Worm (Caenorhabditis elegans) whole organism, mixed stage, embryonic: ENCODE measurements around the gene D2021.4.

Experiments
- M03D4.4 ChIP-seq: sonication (generic microtip); optimal IDR thresholded peaks from 2 replicates; lab custom pipeline; 2017; ENCODE audit warnings: mild to moderate bottlenecking, missing genetic modification characterization, missing compliant biosample characterization
- bed-3 ChIP-seq: fragments of 200-800 bp; sonication (Bioruptor generic); optimal IDR thresholded peaks from 3 replicates; lab custom pipeline; 2018; ENCODE audit warnings: mild to moderate bottlenecking, missing genetic modification characterization, moderate library complexity, missing compliant biosample characterization
- blmp-1 ChIP-seq: fragments of 150-350 bp; optimal IDR thresholded peaks from 2 replicates; lab custom pipeline; 2014; ENCODE audit warnings: missing biosample characterization, missing genetic modification characterization
- ceh-39 ChIP-seq: fragments of 150-350 bp; optimal IDR thresholded peaks from 2 replicates; lab custom pipeline; 2014; ENCODE audit warnings: missing biosample characterization, missing genetic modification characterization
- ceh-43 ChIP-seq: fragments of 200-800 bp; sonication (Bioruptor generic); optimal IDR thresholded peaks from 2 replicates; lab custom pipeline; 2018; ENCODE audit warnings: mild to moderate bottlenecking, missing genetic modification characterization, moderate library complexity, missing compliant biosample characterization
- ceh-83 ChIP-seq: fragments of 200-800 bp; sonication (Bioruptor generic); optimal IDR thresholded peaks from 2 replicates; lab custom pipeline; 2018; ENCODE audit warnings: mild to moderate bottlenecking, missing genetic modification characterization, missing compliant biosample characterization
- cnd-1 ChIP-seq: fragments of 200-800 bp; sonication (Bioruptor generic); optimal IDR thresholded peaks from 2 replicates; lab custom pipeline; 2018; ENCODE audit warnings: mild to moderate bottlenecking, missing genetic modification characterization, missing compliant biosample characterization
- drap-1 ChIP-seq: fragments of 200-800 bp; sonication (Bioruptor generic); optimal IDR thresholded peaks from 3 replicates; lab custom pipeline; 2018; ENCODE audit warnings: mild to moderate bottlenecking, missing genetic modification characterization, missing compliant biosample characterization
- elt-1 ChIP-seq: sonication (generic microtip); optimal IDR thresholded peaks from 2 replicates; lab custom pipeline; 2017; ENCODE audit warnings: missing genetic modification characterization, mild to moderate bottlenecking, missing compliant biosample characterization, antibody characterized with exemption, moderate library complexity, borderline replicate concordance; ENCODE audit not compliant: insufficient read depth
- flh-1 ChIP-seq: fragments of 200-800 bp; sonication (Bioruptor generic); optimal IDR thresholded peaks from 2 replicates; lab custom pipeline; 2018; ENCODE audit warnings: mild to moderate bottlenecking, missing genetic modification characterization, moderate library complexity, missing compliant biosample characterization
- ham-2 ChIP-seq: fragments of 200-800 bp; sonication (Bioruptor generic); optimal IDR thresholded peaks from 2 replicates; lab custom pipeline; 2018; ENCODE audit warnings: mild to moderate bottlenecking, missing genetic modification characterization, missing compliant biosample characterization
- hlh-1 ChIP-seq: fragments of 150-350 bp; optimal IDR thresholded peaks from 2 replicates; lab custom pipeline; 2014; ENCODE audit warnings: missing biosample characterization, missing genetic modification reagents, missing genetic modification characterization
- lin-32 ChIP-seq: fragments of 200-800 bp; sonication (Bioruptor generic); optimal IDR thresholded peaks from 2 replicates; lab custom pipeline; 2018; ENCODE audit warnings: mild to moderate bottlenecking, missing genetic modification characterization, missing compliant biosample characterization
- lsy-2 ChIP-seq: fragments of 150-350 bp; optimal IDR thresholded peaks from 2 replicates; lab custom pipeline; 2014; ENCODE audit warnings: missing biosample characterization, missing genetic modification characterization
- mab-5 ChIP-seq: fragments of 150-350 bp; optimal IDR thresholded peaks from 2 replicates; lab custom pipeline; 2014; ENCODE audit warnings: missing biosample characterization, missing genetic modification characterization
- mep-1 ChIP-seq: fragments of 150-350 bp; optimal IDR thresholded peaks from 2 replicates; lab custom pipeline; 2017; ENCODE audit warnings: missing biosample characterization, missing genetic modification reagents, missing genetic modification characterization, inconsistent platforms
- mls-2 ChIP-seq: sonication (generic microtip); optimal IDR thresholded peaks from 2 replicates; lab custom pipeline; 2016; ENCODE audit warnings: mild to moderate bottlenecking, missing genetic modification characterization, moderate library complexity, missing compliant biosample characterization
- nhr-12 ChIP-seq: fragments of 150-350 bp; optimal IDR thresholded peaks from 2 replicates; lab custom pipeline; 2014; ENCODE audit warnings: missing biosample characterization, missing genetic modification characterization
- nhr-2 ChIP-seq: fragments of 150-350 bp; optimal IDR thresholded peaks from 2 replicates; lab custom pipeline; 2014; ENCODE audit warnings: missing biosample characterization, missing genetic modification characterization
- nhr-237 ChIP-seq: fragments of 150-350 bp; optimal IDR thresholded peaks from 2 replicates; lab custom pipeline; 2014; ENCODE audit warnings: missing biosample characterization, missing genetic modification characterization
- nhr-28 ChIP-seq: fragments of 150-350 bp; optimal IDR thresholded peaks from 2 replicates; lab custom pipeline; 2014; ENCODE audit warnings: missing biosample characterization, missing genetic modification characterization
- pha-4 ChIP-seq: fragments of 150-350 bp; optimal IDR thresholded peaks from 2 replicates; lab custom pipeline; 2018; ENCODE audit warnings: missing biosample characterization, missing genetic modification reagents, missing genetic modification characterization
- sem-2 ChIP-seq: fragments of 200-800 bp; sonication (Bioruptor generic); optimal IDR thresholded peaks from 2 replicates; lab custom pipeline; 2018; ENCODE audit warnings: mild to moderate bottlenecking, missing genetic modification characterization, missing compliant biosample characterization
- snpc-4 ChIP-seq: fragments of 150-350 bp; optimal IDR thresholded peaks from 2 replicates; lab custom pipeline; 2014; ENCODE audit warnings: missing biosample characterization, missing genetic modification characterization
- sptf-1 ChIP-seq: sonication (generic microtip); optimal IDR thresholded peaks from 2 replicates; lab custom pipeline; 2017; ENCODE audit warnings: mild to moderate bottlenecking, missing genetic modification characterization, moderate library complexity, missing compliant biosample characterization
- tbx-8 ChIP-seq: fragments of 200-800 bp; sonication (Bioruptor generic); optimal IDR thresholded peaks from 2 replicates; lab custom pipeline; 2018; ENCODE audit warnings: mild to moderate bottlenecking, missing genetic modification characterization, moderate library complexity, missing compliant biosample characterization
- unc-39 ChIP-seq: fragments of 150-350 bp; optimal IDR thresholded peaks from 2 replicates; lab custom pipeline; 2014; ENCODE audit warnings: missing biosample characterization, missing genetic modification characterization
- unc-62 ChIP-seq: fragments of 150-350 bp; optimal IDR thresholded peaks from 2 replicates; lab custom pipeline; 2014; ENCODE audit warnings: missing biosample characterization, missing genetic modification reagents, missing genetic modification characterization
- zip-8 ChIP-seq: fragments of 150-350 bp; optimal IDR thresholded peaks from 2 replicates; lab custom pipeline; 2014; ENCODE audit warnings: missing biosample characterization, missing genetic modification characterization
- ztf-11 ChIP-seq: fragments of 150-350 bp; optimal IDR thresholded peaks from 2 replicates; lab custom pipeline; 2014; ENCODE audit warnings: missing biosample characterization, missing genetic modification characterization

Gene D2021.4

DNA sequence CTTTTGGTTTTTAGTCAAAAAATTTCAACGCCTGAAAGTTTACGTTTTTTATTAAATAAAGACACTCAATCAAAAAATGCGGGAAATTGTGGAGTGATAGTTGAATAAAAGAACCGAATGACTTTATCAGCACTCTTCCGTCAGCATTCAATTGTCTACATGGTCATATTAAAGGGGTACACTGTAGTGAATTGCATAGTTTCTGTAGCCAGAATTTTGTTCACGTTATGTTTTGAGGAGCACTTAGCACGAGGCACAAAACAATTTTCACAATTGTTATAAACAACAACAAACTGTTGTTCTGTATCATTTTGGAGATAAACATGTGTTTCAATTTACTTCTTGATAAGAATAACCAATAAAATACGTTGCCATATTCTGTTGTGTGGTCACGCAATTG is at the start of gene D2021.4:
D2021.4 (minus strand) TSS at position 48 of the 400 bp plus-strand sequence.
- TF ChIP-seq hlh-1 (no peak), cnd-1 (no peak), ztf-11 (tag; lab: Kevin White, UChicago) (no peak), M03D4.4 (tag; lab: Kevin White, UChicago) (no peak), mep-1 (tag; lab: Kevin White, UChicago) (no peak), snpc-4 (no peak), ceh-43 (GFP tag; lab: Kevin White, UChicago) (no peak), flh-1 (GFP tag; lab: Kevin White, UChicago) (no peak), unc-39 (tag; lab: Kevin White, UChicago) (no peak), mls-2 (tag; lab: Kevin White, UChicago) (no peak), tbx-8 (GFP tag; lab: Kevin White, UChicago) (no peak), unc-62 (GFP tag; lab: Kevin White, UChicago) (no peak), ceh-83 (GFP tag; lab: Kevin White, UChicago) (no peak), lsy-2 (tag; lab: Kevin White, UChicago) (no peak), bed-3 (no peak), sptf-1 (tag; lab: Kevin White, UChicago) (no peak), zip-8 (tag; lab: Kevin White, UChicago) (no peak), elt-1 (no peak), mab-5 (tag; lab: Kevin White, UChicago) (no peak)

DNA sequence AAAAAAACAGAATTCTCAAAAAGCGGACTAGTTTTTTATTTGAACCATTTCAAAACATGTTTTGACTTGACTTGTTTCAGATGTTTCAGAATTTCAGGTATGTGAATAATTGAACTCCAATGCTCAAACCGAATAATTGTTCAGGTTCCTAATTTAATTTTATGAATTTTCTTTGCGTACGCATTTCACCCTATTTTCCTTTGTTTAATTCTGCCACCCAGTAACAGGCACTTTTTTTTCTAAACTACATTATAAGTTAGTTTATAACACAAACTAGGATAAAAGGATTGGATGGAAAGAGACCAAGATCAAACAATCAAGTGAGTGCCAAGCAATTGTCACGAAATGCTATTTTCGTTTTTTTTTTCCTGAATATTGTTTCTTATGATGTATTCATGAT is 49.6 kb upstream of the D2021.4 start:
- TF ChIP-seq lin-32 (GFP tag; lab: Kevin White, UChicago) (no peak), nhr-28 (no peak), ham-2 (GFP tag; lab: Kevin White, UChicago) (no peak), snpc-4 (no peak), unc-39 (tag; lab: Kevin White, UChicago) (no peak), ceh-39 (tag; lab: Kevin White, UChicago) (no peak), nhr-12 (tag; lab: Kevin White, UChicago) (no peak), drap-1 (GFP tag; lab: Kevin White, UChicago) (no peak)

DNA sequence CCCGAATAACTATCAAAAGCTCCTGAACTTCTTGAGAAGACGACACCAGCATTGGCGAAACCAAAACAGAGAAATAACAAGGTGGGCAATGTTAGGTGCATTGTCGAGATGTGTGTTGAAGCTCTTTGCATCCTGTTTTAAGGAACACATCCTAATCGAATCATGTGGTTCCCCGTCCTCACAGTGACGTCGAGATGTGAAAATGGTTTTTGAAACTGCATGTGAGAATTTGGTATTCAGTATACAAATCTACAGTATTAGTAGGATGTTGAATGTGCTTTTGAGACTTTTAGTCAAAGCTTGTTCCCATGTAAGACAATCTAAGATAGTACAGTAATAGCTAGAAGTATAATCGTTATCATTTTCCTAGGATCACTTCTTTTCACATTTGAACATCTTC is 48.8 kb upstream of the D2021.4 start, which contains the start of gene F18E9.7:
F18E9.7 (minus strand) TSS at position 101 of the 400 bp plus-strand sequence.
- TF ChIP-seq sem-2 (GFP tag; lab: Kevin White, UChicago) (no peak), cnd-1 (no peak), bed-3 (no peak), unc-62 (GFP tag; lab: Kevin White, UChicago) (no peak)

DNA sequence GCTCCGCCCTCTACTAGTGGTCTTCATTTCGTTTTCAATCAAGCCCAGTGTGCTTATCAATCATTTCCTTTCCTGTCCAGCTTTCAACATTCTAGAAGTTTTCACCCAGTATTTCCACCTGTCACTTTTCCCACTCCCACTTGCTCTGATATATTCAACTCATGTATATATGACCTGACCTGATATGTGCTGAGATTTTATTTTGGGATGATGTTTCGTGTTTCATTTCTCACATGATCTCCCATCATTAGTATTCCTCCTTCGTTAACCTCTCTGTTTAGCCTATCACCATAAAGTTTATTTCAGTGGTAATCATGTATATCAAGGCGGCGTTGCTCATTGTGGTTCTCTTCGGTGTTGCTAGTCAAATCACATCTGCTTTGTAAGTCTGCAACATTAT is 44.0 kb upstream of the D2021.4 start, which contains the start of gene nlp-7:
nlp-7 (plus strand) TSS at position 301 of the 400 bp plus-strand sequence.
- TF ChIP-seq nhr-12 (tag; lab: Kevin White, UChicago) (no peak), blmp-1 (tag; lab: Kevin White, UChicago) (no peak), ceh-83 (GFP tag; lab: Kevin White, UChicago) (no peak), nhr-28 (no peak), lin-32 (GFP tag; lab: Kevin White, UChicago) (no peak), ham-2 (GFP tag; lab: Kevin White, UChicago) (no peak), pha-4 (tag; lab: Kevin White, UChicago) (no peak), nhr-237 (tag; lab: Kevin White, UChicago) (no peak), unc-62 (GFP tag; lab: Kevin White, UChicago) (no peak), mls-2 (tag; lab: Kevin White, UChicago) (no peak), ceh-39 (tag; lab: Kevin White, UChicago) (no peak)

DNA sequence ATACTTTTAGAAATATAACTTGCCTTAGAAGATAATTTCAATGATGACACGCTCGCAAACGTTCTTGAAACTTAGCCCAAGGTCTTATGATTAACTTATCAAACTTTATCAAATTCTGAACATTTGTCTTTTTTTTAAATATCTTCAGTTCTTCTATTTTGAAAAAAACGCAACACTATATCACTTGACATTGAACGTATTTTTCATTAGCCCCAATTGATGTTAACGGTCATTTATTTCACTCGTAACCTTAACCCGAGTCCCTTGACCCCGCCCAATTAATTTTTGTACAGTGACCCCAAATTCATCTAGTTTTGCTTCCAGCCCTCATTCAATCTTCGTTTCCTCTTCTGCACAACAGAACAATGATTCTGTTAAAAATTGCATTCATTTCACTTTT is 37.0 kb upstream of the D2021.4 start, which contains the start of gene F18E9.3:
F18E9.3 (plus strand) TSS at position 311 of the 400 bp plus-strand sequence.
- TF ChIP-seq snpc-4 (no peak), sem-2 (GFP tag; lab: Kevin White, UChicago) (no peak), tbx-8 (GFP tag; lab: Kevin White, UChicago) (no peak), nhr-2 (tag; lab: Kevin White, UChicago) (no peak), ceh-83 (GFP tag; lab: Kevin White, UChicago) (no peak)
